Worm (Caenorhabditis elegans): ENCODE measurements around the gene C25F9.12.

ce11 chrV:19417836-19418235, 15.1 kb upstream of the C25F9.12 start, which contains the start of gene C25F9.15:
- TF ChIP-seq elt-1 (tag; optimal IDR thresholded peaks at IDR 0.05) (no peak), Y55F3AM.14 (GFP tag; optimal IDR thresholded peaks at IDR 0.05) (no peak), nhr-129 (tag; optimal IDR thresholded peaks at IDR 0.05) (no peak)
